Fruit fly (Drosophila melanogaster): ENCODE data around the gene TM9SF2.

The TM9SF2 gene

dm6 chr2L:20752160-20752559 is 18.1 kb upstream of the TM9SF2 start, which contains the start of the genes Amacr and Ns4 (continued):
- TF ChIP-seq CG2202 (tag; optimal IDR thresholded peaks at IDR 0.05) = no peak
- peak; percentile 48 for TF ChIP-seq CG9727 (GFP tag; optimal IDR thresholded peaks at IDR 0.05)
- 0 out of 3 replicates have a peak, but pooled peaks have one; percentile 34 for TF ChIP-seq so (GFP tag; IDR thresholded peaks at IDR 0.05)
- TF ChIP-seq Nf-YB (GFP tag; optimal IDR thresholded peaks at IDR 0.05) = peak; percentile 9
- no peak for TF ChIP-seq lab (GFP tag; optimal IDR thresholded peaks at IDR 0.05)
- TF ChIP-seq PHDP (tag; optimal IDR thresholded peaks at IDR 0.05) = no peak
- no peak for TF ChIP-seq C15 (GFP tag; IDR thresholded peaks at IDR 0.05)
- TF ChIP-seq CG15601 (tag; optimal IDR thresholded peaks at IDR 0.05) = no peak
- peak; percentile 76 for TF ChIP-seq nom (GFP tag; optimal IDR thresholded peaks at IDR 0.05)
- peak; percentile 73 for TF ChIP-seq zfh2 (GFP tag; optimal IDR thresholded peaks at IDR 0.05)
- TF ChIP-seq CG4328 (GFP tag; optimal IDR thresholded peaks at IDR 0.05) = no peak
- peak; percentile 19 for TF ChIP-seq CG1792 (GFP tag; optimal IDR thresholded peaks at IDR 0.05)
- peak; percentile 73; the same call in 1 of the 3 replicates for TF ChIP-seq CG34422 (GFP tag; IDR thresholded peaks at IDR 0.05)
- peak; percentile 30 for TF ChIP-seq ind (GFP tag; optimal IDR thresholded peaks at IDR 0.05)
- no peak for TF ChIP-seq Fer2 (tag; optimal IDR thresholded peaks at IDR 0.05)
- TF ChIP-seq ase (GFP tag; IDR thresholded peaks at IDR 0.05) = peak; percentile 33; the same call in 1 of the 3 replicates
- TF ChIP-seq stwl (tag; optimal IDR thresholded peaks at IDR 0.05) = peak; percentile 51
- peak; percentile 38 for TF ChIP-seq MESR4 (GFP tag; optimal IDR thresholded peaks at IDR 0.05)
- no peak for TF ChIP-seq disco-r (GFP tag; optimal IDR thresholded peaks at IDR 0.05)
- peak; percentile 54 for TF ChIP-seq CG13624 (GFP tag; optimal IDR thresholded peaks at IDR 0.05)
- TF ChIP-seq CG12659 (GFP tag; optimal IDR thresholded peaks at IDR 0.05) = peak; percentile 67
- TF ChIP-seq Scr (GFP tag; IDR thresholded peaks at IDR 0.05; ENCODE audit: partially characterized antibody) = peak; percentile 41; the same call in 1 of the 2 replicates
- no peak for TF ChIP-seq CG17912 (GFP tag; optimal IDR thresholded peaks at IDR 0.05)
- TF ChIP-seq CG17359 (tag; optimal IDR thresholded peaks at IDR 0.05) = no peak
- no peak for TF ChIP-seq kni (GFP tag; optimal IDR thresholded peaks at IDR 0.05)
- no peak for TF ChIP-seq NC2α (GFP tag; optimal IDR thresholded peaks at IDR 0.05)
- TF ChIP-seq Myb (GFP tag; optimal IDR thresholded peaks at IDR 0.05) = peak; percentile 71
- peak; percentile 42 for TF ChIP-seq Atf-2 (GFP tag; optimal IDR thresholded peaks at IDR 0.05)
- 0 out of 2 replicates have a peak, but pooled peaks have one; percentile 25 for TF ChIP-seq wor (GFP tag; IDR thresholded peaks at IDR 0.05)
- TF ChIP-seq aop (GFP tag; IDR thresholded peaks at IDR 0.05) = no peak
- peak; percentile 78 for TF ChIP-seq CG3847 (GFP tag; IDR thresholded peaks at IDR 0.05)
- TF ChIP-seq Sry-δ (GFP tag; optimal IDR thresholded peaks at IDR 0.05) = peak; percentile 43
- peak; percentile 26 for TF ChIP-seq zen (tag; optimal IDR thresholded peaks at IDR 0.05)
- peak; percentile 38 for TF ChIP-seq Oli (tag; optimal IDR thresholded peaks at IDR 0.05)
- TF ChIP-seq shn (GFP tag; optimal IDR thresholded peaks at IDR 0.05) = peak; percentile 45
- peak; percentile 54 for TF ChIP-seq CG12391 (tag; optimal IDR thresholded peaks at IDR 0.05)
- 0 out of 2 replicates have a peak, but pooled peaks have one; percentile 22 for TF ChIP-seq unc-4 (GFP tag; IDR thresholded peaks at IDR 0.05; ENCODE audit: partially characterized antibody)
- peak; percentile 93 for TF ChIP-seq Med (GFP tag)
- peak; percentile 52 for TF ChIP-seq CG10366 (GFP tag; IDR thresholded peaks at IDR 0.05)
- peak; percentile 66 for TF ChIP-seq CG9932 (GFP tag; IDR thresholded peaks at IDR 0.05)
- TF ChIP-seq gfzf (GFP tag; optimal IDR thresholded peaks at IDR 0.05) = peak; percentile 34
- TF ChIP-seq sd (tag; optimal IDR thresholded peaks at IDR 0.05) = no peak
- TF ChIP-seq HLH4C (GFP tag; IDR thresholded peaks at IDR 0.05; ENCODE audit: partially characterized antibody) = 0 out of 3 replicates have a peak, but pooled peaks have one; percentile 40
- TF ChIP-seq CG8944 (GFP tag; optimal IDR thresholded peaks at IDR 0.05) = peak; percentile 28
- TF ChIP-seq HLH54F (GFP tag; optimal IDR thresholded peaks at IDR 0.05) = peak; percentile 75
- TF ChIP-seq CG11696 (GFP tag; IDR thresholded peaks at IDR 0.05) = 0 out of 2 replicates have a peak, but pooled peaks have one; percentile 10
- peak; percentile 8 for TF ChIP-seq da (GFP tag; optimal IDR thresholded peaks at IDR 0.05)
- TF ChIP-seq pan (optimal IDR thresholded peaks at IDR 0.05) = no peak
- TF ChIP-seq pan (GFP tag; optimal IDR thresholded peaks at IDR 0.05 in 1 of 2, IDR thresholded peaks at IDR 0.05 in 1 of 2) = peak in 1 of 2 experiments; percentile 57
- TF ChIP-seq trem (tag; optimal IDR thresholded peaks at IDR 0.05) = peak; percentile 99
